Worm (Caenorhabditis elegans) whole organism, late embryonic: ENCODE data around the gene idpc-2.
A peak's percentile ranks its signal among the peaks of the same experiment; 100 is the strongest.

ENCODE experiments used
- C08G9.2 ChIP-seq: sonication (generic microtip); optimal IDR thresholded peaks from 2 replicates; lab custom pipeline; 2016; ENCODE audit warnings: mild to moderate bottlenecking, missing genetic modification characterization, moderate library complexity, missing compliant biosample characterization
- C38D4.7 ChIP-seq: fragments of 200-800 bp; sonication (Bioruptor generic); optimal IDR thresholded peaks from 2 replicates; lab custom pipeline; 2018; ENCODE audit warnings: mild to moderate bottlenecking, missing genetic modification characterization, moderate library complexity, missing compliant biosample characterization
- K09A11.1 ChIP-seq: sonication (generic microtip); optimal IDR thresholded peaks from 2 replicates; lab custom pipeline; 2017; ENCODE audit warnings: antibody characterized with exemption, mild to moderate bottlenecking, missing genetic modification characterization, missing compliant biosample characterization; ENCODE audit not compliant: insufficient read depth
- T23F11.4 ChIP-seq: fragments of 200-800 bp; sonication (Bioruptor generic); optimal IDR thresholded peaks from 2 replicates; lab custom pipeline; 2018; ENCODE audit warnings: mild to moderate bottlenecking, missing genetic modification characterization, missing compliant biosample characterization
- ahr-1 ChIP-seq: sonication (generic microtip); optimal IDR thresholded peaks from 2 replicates; lab custom pipeline; 2016; ENCODE audit warnings: missing genetic modification characterization, missing compliant biosample characterization
- ceh-18 ChIP-seq: sonication (generic microtip); optimal IDR thresholded peaks from 2 replicates; lab custom pipeline; 2016; ENCODE audit warnings: missing genetic modification characterization, missing compliant biosample characterization
- ceh-19 ChIP-seq: fragments of 200-800 bp; sonication (Bioruptor generic); optimal IDR thresholded peaks from 2 replicates; lab custom pipeline; 2018; ENCODE audit warnings: mild to moderate bottlenecking, missing genetic modification characterization, missing compliant biosample characterization
- ceh-2 ChIP-seq: sonication (generic microtip); optimal IDR thresholded peaks from 2 replicates; lab custom pipeline; 2016; ENCODE audit warnings: missing genotype, missing genetic modification characterization, missing compliant biosample characterization
- ceh-22 ChIP-seq: sonication (generic microtip); optimal IDR thresholded peaks from 2 replicates; lab custom pipeline; 2017; ENCODE audit warnings: missing biosample characterization, missing genetic modification characterization
- ceh-24 ChIP-seq: sonication (generic microtip); optimal IDR thresholded peaks from 2 replicates; lab custom pipeline; 2016; ENCODE audit warnings: mild to moderate bottlenecking, missing genetic modification characterization, missing compliant biosample characterization
- ceh-30 ChIP-seq: fragments of 150-350 bp; optimal IDR thresholded peaks from 2 replicates; lab custom pipeline; 2014; ENCODE audit warnings: missing biosample characterization, missing genetic modification characterization
- ceh-45 ChIP-seq: fragments of 200-800 bp; sonication (Bioruptor generic); IDR thresholded peaks from 2 replicates; pipeline ENCODE4 v1.3.6; 2022; ENCODE audit warnings: missing genetic modification reagents, missing genetic modification characterization, missing compliant biosample characterization
- ceh-48 ChIP-seq: sonication (generic microtip); optimal IDR thresholded peaks from 2 replicates; lab custom pipeline; 2016; ENCODE audit warnings: missing genetic modification characterization, inconsistent platforms, missing compliant biosample characterization
- ceh-6 ChIP-seq: fragments of 200-800 bp; sonication (Bioruptor generic); optimal IDR thresholded peaks from 2 replicates; lab custom pipeline; 2018; ENCODE audit warnings: mild to moderate bottlenecking, missing genetic modification characterization, missing compliant biosample characterization
- ceh-9 ChIP-seq: sonication (generic microtip); optimal IDR thresholded peaks from 2 replicates; lab custom pipeline; 2016; ENCODE audit warnings: mild to moderate bottlenecking, missing genetic modification characterization, inconsistent platforms, missing compliant biosample characterization
- che-1 ChIP-seq: sonication (generic microtip); optimal IDR thresholded peaks from 2 replicates; lab custom pipeline; 2016; ENCODE audit warnings: mild to moderate bottlenecking, missing genetic modification characterization, missing compliant biosample characterization
- dmd-4 ChIP-seq: sonication (generic microtip); optimal IDR thresholded peaks from 2 replicates; lab custom pipeline; 2016; ENCODE audit warnings: borderline replicate concordance, missing genetic modification characterization, missing compliant biosample characterization
- elt-2 ChIP-seq: sonication (generic microtip); optimal IDR thresholded peaks from 2 replicates; lab custom pipeline; 2016; ENCODE audit warnings: missing genetic modification reagents, missing genetic modification characterization, missing compliant biosample characterization
- elt-4 ChIP-seq: sonication (generic microtip); optimal IDR thresholded peaks from 2 replicates; lab custom pipeline; 2016; ENCODE audit warnings: missing genetic modification characterization, missing compliant biosample characterization
- eyg-1 ChIP-seq: sonication (generic microtip); optimal IDR thresholded peaks from 2 replicates; lab custom pipeline; 2016; ENCODE audit warnings: missing genotype, missing genetic modification characterization, missing compliant biosample characterization
- fax-1 ChIP-seq: sonication (generic microtip); optimal IDR thresholded peaks from 2 replicates; lab custom pipeline; 2016; ENCODE audit warnings: missing genotype, missing genetic modification characterization, missing compliant biosample characterization
- fkh-10 ChIP-seq: fragments of 150-350 bp; optimal IDR thresholded peaks from 2 replicates; lab custom pipeline; 2014; ENCODE audit warnings: missing biosample characterization, missing genetic modification reagents, missing genetic modification characterization
- gmeb-2 ChIP-seq: sonication (generic microtip); optimal IDR thresholded peaks from 2 replicates; lab custom pipeline; 2016; ENCODE audit warnings: missing genetic modification characterization, inconsistent platforms, missing compliant biosample characterization
- hlh-13 ChIP-seq: fragments of 200-800 bp; sonication (Bioruptor generic); optimal IDR thresholded peaks from 2 replicates; lab custom pipeline; 2018; ENCODE audit warnings: mild to moderate bottlenecking, missing genetic modification characterization, missing compliant biosample characterization
- hlh-15 ChIP-seq: sonication (generic microtip); optimal IDR thresholded peaks from 2 replicates; lab custom pipeline; 2016; ENCODE audit warnings: missing genetic modification characterization, missing compliant biosample characterization
- hlh-30 ChIP-seq: sonication (generic microtip); optimal IDR thresholded peaks from 2 replicates; lab custom pipeline; 2017; ENCODE audit warnings: antibody characterized with exemption, missing genetic modification characterization, missing compliant biosample characterization; ENCODE audit not compliant: insufficient read depth
- hlh-6 ChIP-seq: sonication (generic microtip); optimal IDR thresholded peaks from 2 replicates; lab custom pipeline; 2016; ENCODE audit warnings: missing genotype, missing genetic modification characterization, missing compliant biosample characterization
- lin-11 ChIP-seq: fragments of 200-800 bp; sonication (Bioruptor generic); optimal IDR thresholded peaks from 2 replicates; lab custom pipeline; 2018; ENCODE audit warnings: mild to moderate bottlenecking, missing genetic modification characterization, missing compliant biosample characterization
- madf-2 ChIP-seq: sonication (generic microtip); optimal IDR thresholded peaks from 2 replicates; lab custom pipeline; 2017; ENCODE audit warnings: missing genetic modification characterization, missing compliant biosample characterization
- nfya-1 ChIP-seq: sonication (generic microtip); optimal IDR thresholded peaks from 2 replicates; lab custom pipeline; 2017; ENCODE audit warnings: missing genetic modification characterization, mild to moderate bottlenecking, missing compliant biosample characterization, antibody characterized with exemption, moderate library complexity
- nhr-11 ChIP-seq: fragments of 150-350 bp; optimal IDR thresholded peaks from 2 replicates; lab custom pipeline; 2014; ENCODE audit warnings: missing biosample characterization, missing genetic modification characterization
- npax-4 ChIP-seq: sonication (generic microtip); optimal IDR thresholded peaks from 2 replicates; lab custom pipeline; 2016; ENCODE audit warnings: missing genetic modification characterization, missing compliant biosample characterization
- odd-2 ChIP-seq: sonication (generic microtip); optimal IDR thresholded peaks from 2 replicates; lab custom pipeline; 2017; ENCODE audit warnings: antibody characterized with exemption, mild to moderate bottlenecking, missing genetic modification characterization, missing compliant biosample characterization
- pat-9 ChIP-seq: fragments of 200-800 bp; sonication (Bioruptor generic); optimal IDR thresholded peaks from 2 replicates; lab custom pipeline; 2018; ENCODE audit warnings: mild to moderate bottlenecking, missing genetic modification characterization, moderate library complexity, missing compliant biosample characterization
- pax-1 ChIP-seq: fragments of 150-350 bp; optimal IDR thresholded peaks from 2 replicates; lab custom pipeline; 2014; ENCODE audit warnings: missing biosample characterization, missing genetic modification characterization
- pha-4 ChIP-seq: fragments of 150-350 bp; optimal IDR thresholded peaks from 2 replicates; lab custom pipeline; 2018; ENCODE audit warnings: missing biosample characterization, missing genetic modification reagents, missing genetic modification characterization
- pqm-1 ChIP-seq: sonication (generic microtip); optimal IDR thresholded peaks from 2 replicates; lab custom pipeline; 2016; ENCODE audit warnings: missing genetic modification characterization, missing compliant biosample characterization
- pros-1 ChIP-seq: fragments of 150-350 bp; optimal IDR thresholded peaks from 2 replicates; lab custom pipeline; 2014; ENCODE audit warnings: missing biosample characterization, missing genetic modification reagents, missing genetic modification characterization
- ref-2 ChIP-seq: sonication (generic microtip); optimal IDR thresholded peaks from 2 replicates; lab custom pipeline; 2016; ENCODE audit warnings: missing genetic modification characterization, missing compliant biosample characterization
- rnt-1 ChIP-seq: sonication (generic microtip); optimal IDR thresholded peaks from 2 replicates; lab custom pipeline; 2016; ENCODE audit warnings: missing genetic modification characterization, missing compliant biosample characterization
- sdc-2 ChIP-seq: sonication (generic microtip); optimal IDR thresholded peaks from 2 replicates; lab custom pipeline; 2016; ENCODE audit warnings: missing genotype, missing genetic modification characterization, missing compliant biosample characterization
- sox-2 ChIP-seq: fragments of 200-800 bp; sonication (Bioruptor generic); IDR thresholded peaks from 2 replicates; pipeline ENCODE4 v1.3.6; 2022; ENCODE audit warnings: missing genetic modification reagents, missing genetic modification characterization, missing compliant biosample characterization
- sox-4 ChIP-seq: sonication (generic microtip); optimal IDR thresholded peaks from 2 replicates; lab custom pipeline; 2017; ENCODE audit warnings: mild to moderate bottlenecking, missing genetic modification characterization, inconsistent platforms, missing compliant biosample characterization
- tbx-2 ChIP-seq: sonication (generic microtip); optimal IDR thresholded peaks from 2 replicates; lab custom pipeline; 2016; ENCODE audit warnings: missing genetic modification characterization, missing compliant biosample characterization
- tbx-7 ChIP-seq: sonication (generic microtip); optimal IDR thresholded peaks from 2 replicates; lab custom pipeline; 2016; ENCODE audit warnings: missing genotype, missing genetic modification characterization, missing compliant biosample characterization
- unc-3 ChIP-seq, 2 experiments: fragments of 200-800 bp in 1 of 2; sonication (Bioruptor generic) in 1 of 2; sonication (generic microtip) in 1 of 2; conservative IDR thresholded peaks in 1 of 2; optimal IDR thresholded peaks in 1 of 2; 2 replicates each; pipeline versions ENCODE4 v1.3.6 to Lab custom; 2016 to 2022; ENCODE audit warnings: missing compliant biosample characterization in 2 of 2, missing genetic modification characterization in 2 of 2, missing genetic modification reagents in 1 of 2
- unc-42 ChIP-seq: sonication (generic microtip); optimal IDR thresholded peaks from 2 replicates; lab custom pipeline; 2016; ENCODE audit warnings: missing genotype, missing genetic modification characterization, missing compliant biosample characterization
- unc-55 ChIP-seq: sonication (generic microtip); optimal IDR thresholded peaks from 2 replicates; lab custom pipeline; 2017; ENCODE audit warnings: missing biosample characterization, missing genetic modification reagents, missing genetic modification characterization
- ztf-16 ChIP-seq: sonication (generic microtip); optimal IDR thresholded peaks from 2 replicates; lab custom pipeline; 2017; ENCODE audit warnings: missing genetic modification characterization, missing compliant biosample characterization

idpc-2 gene

DNA sequence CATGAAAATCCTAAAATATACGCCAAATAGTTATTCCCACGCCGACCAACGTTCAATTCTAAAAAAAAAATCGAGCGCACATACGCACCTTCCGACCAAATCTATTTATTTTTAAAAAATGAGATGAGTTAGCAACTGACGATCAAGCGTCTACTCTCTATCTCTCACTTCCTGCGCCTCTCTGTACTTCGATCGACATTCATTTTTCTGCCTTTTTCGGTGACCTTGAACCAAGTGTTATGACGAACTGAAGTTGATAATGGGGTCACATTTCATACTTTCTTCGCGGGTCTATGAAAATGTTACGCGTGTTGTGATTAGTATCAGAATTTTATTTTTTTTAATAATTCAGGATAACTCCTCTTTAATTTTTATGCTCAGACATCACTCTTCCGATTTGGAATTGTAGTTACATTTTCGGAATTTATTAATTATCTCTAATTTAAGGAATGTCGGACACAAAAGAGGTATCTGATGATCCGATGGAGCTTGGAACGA is 13.7 kb downstream of the idpc-2 start, which contains the start of gene smk-1:
Gene smk-1, plus strand, starts transcription at position 448 of the 498 bp plus-strand sequence.
- TF ChIP-seq rnt-1 (tag; lab: Kevin White, UChicago) (no peak), ahr-1 (tag; lab: Kevin White, UChicago) (no peak), ceh-24 (no peak), sox-4 (tag; lab: Kevin White, UChicago) (no peak), lin-11 (tag; lab: Kevin White, UChicago) (no peak), hlh-15 (no peak), K09A11.1 (tag; lab: Kevin White, UChicago) (no peak), C08G9.2 (no peak), unc-3 (GFP tag; conservative IDR thresholded peaks at IDR 0.05; lab: Robert Waterston, UW) (no peak), unc-3 (tag; optimal IDR thresholded peaks at IDR 0.05; lab: Kevin White, UChicago) (no peak)

DNA sequence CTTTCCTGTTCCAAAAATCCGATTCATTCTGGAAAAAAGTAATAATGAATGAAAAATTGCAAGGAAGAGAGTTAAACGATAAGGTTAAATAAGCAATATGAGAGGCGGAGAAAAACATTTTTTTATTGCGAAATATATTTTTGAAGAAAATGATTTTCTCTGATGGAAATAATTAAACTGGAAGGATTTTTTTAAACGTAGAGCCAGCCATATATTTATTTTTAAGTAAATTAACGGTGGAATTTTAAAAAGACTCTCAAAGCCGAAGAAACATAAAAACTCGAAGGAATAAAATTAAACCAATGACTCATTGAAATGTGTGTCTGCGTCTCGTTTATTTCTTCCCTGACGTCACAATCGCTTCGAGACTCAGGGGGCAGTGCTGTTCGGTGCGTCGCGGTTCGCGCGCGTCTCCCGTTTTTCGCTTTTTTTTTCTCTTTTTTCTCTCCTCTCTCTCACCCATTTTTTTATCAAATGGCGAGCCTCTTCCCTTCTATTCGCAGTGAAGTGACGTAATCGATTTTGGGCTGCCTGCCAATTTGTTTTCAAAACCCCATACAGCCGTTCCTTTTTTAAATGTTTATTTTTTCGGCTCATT is 14.9 kb downstream of the idpc-2 start, which contains the start of gene vps-60:
Gene vps-60, minus strand, starts transcription at position 30 of the 598 bp plus-strand sequence.
- TF ChIP-seq ceh-48 (tag; lab: Kevin White, UChicago) (no peak), dmd-4 (tag; lab: Kevin White, UChicago) (no peak), gmeb-2 (tag; lab: Kevin White, UChicago) (no peak), fax-1 (tag; lab: Kevin White, UChicago) (no peak), ceh-30 (tag; lab: Kevin White, UChicago) (no peak), ceh-24 (no peak), ceh-6 (GFP tag; lab: Kevin White, UChicago) (no peak), hlh-30 (tag; lab: Kevin White, UChicago) (peak; percentile 59), ceh-22 (tag; lab: Kevin White, UChicago) (no peak), madf-2 (no peak), sox-2 (GFP tag; lab: Robert Waterston, UW) (no peak), ref-2 (tag; lab: Kevin White, UChicago) (peak; percentile 72), hlh-6 (tag; lab: Kevin White, UChicago) (no peak), sdc-2 (tag; lab: Kevin White, UChicago) (peak; percentile 32), ceh-18 (tag; lab: Kevin White, UChicago) (peak; percentile 89), tbx-7 (tag; lab: Kevin White, UChicago) (no peak), fkh-10 (GFP tag; lab: Kevin White, UChicago) (no peak), tbx-2 (tag; lab: Kevin White, UChicago) (peak; percentile 76), elt-2 (peak; percentile 80), unc-3 (GFP tag; conservative IDR thresholded peaks at IDR 0.05; lab: Robert Waterston, UW) (no peak), unc-3 (tag; optimal IDR thresholded peaks at IDR 0.05; lab: Kevin White, UChicago) (peak; percentile 4), hlh-13 (GFP tag; lab: Kevin White, UChicago) (no peak), che-1 (peak; percentile 3), odd-2 (no peak), ceh-45 (GFP tag; lab: Robert Waterston, UW) (no peak), pha-4 (tag; lab: Kevin White, UChicago) (no peak), elt-4 (no peak), ceh-2 (tag; lab: Kevin White, UChicago) (peak; percentile 13), nfya-1 (tag; lab: Kevin White, UChicago) (peak; percentile 90), rnt-1 (tag; lab: Kevin White, UChicago) (peak; percentile 58), ztf-16 (peak; percentile 7), C38D4.7 (GFP tag; lab: Kevin White, UChicago) (no peak), unc-42 (tag; lab: Kevin White, UChicago) (peak; percentile 88), ceh-9 (tag; lab: Kevin White, UChicago) (no peak), pax-1 (tag; lab: Kevin White, UChicago) (peak; percentile 9), eyg-1 (tag; lab: Kevin White, UChicago) (no peak), pqm-1 (tag; lab: Kevin White, UChicago) (peak; percentile 51), nhr-11 (tag; lab: Kevin White, UChicago) (no peak), unc-55 (peak; percentile 61), pat-9 (tag; lab: Kevin White, UChicago) (no peak), lin-11 (tag; lab: Kevin White, UChicago) (no peak), npax-4 (tag; lab: Kevin White, UChicago) (no peak), T23F11.4 (no peak), pros-1 (no peak), ceh-19 (GFP tag; lab: Kevin White, UChicago) (no peak)
